Fruit fly (Drosophila melanogaster): ENCODE results near the gene CG13856.

Gene CG13856

DNA sequence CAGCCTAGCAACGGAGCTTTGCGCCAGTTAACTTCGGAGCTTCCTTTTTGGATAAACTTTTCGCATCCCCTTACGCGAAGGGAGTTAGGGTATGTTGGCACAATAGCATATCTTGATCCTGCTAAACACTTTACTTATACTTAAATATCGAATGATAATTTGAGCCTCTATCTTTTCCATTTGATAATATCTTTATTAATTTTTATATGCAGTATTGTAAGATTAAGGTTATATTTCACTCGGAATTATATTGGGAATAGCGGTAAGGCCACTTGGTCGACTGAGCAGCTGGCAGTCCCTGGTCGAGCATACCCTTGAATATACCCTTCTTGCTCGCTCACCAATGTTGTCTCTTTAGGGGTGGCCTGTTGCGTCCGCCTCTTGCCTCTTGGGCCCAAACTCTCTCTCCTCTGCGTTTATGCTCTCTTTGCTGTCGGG is 33.7 kb upstream of the CG13856 start (continued):
- TF ChIP-seq CG8290 (GFP tag; optimal IDR thresholded peaks at IDR 0.05) (no peak), CG8290 (tag; optimal IDR thresholded peaks at IDR 0.05) (no peak), CG17802 (tag; optimal IDR thresholded peaks at IDR 0.05) (no peak), CG10366 (GFP tag; IDR thresholded peaks at IDR 0.05) (peak; percentile 76), CG10654 (GFP tag; optimal IDR thresholded peaks at IDR 0.05) (peak; percentile 42), wdn (GFP tag; IDR thresholded peaks at IDR 0.05) (peak; percentile 72), sens (GFP tag) (peak; percentile 95), gro (GFP tag; optimal IDR thresholded peaks at IDR 0.05) (no peak), CrebB (tag; optimal IDR thresholded peaks at IDR 0.05) (no peak), CG15514 (GFP tag; optimal IDR thresholded peaks at IDR 0.05) (peak; percentile 48), CG3838 (GFP tag; optimal IDR thresholded peaks at IDR 0.05) (no peak), Lhr (GFP tag; optimal IDR thresholded peaks at IDR 0.05) (no peak), CG2199 (GFP tag; IDR thresholded peaks at IDR 0.05) (no peak), sr (GFP tag; IDR thresholded peaks at IDR 0.05) (no peak), CG13287 (GFP tag; IDR thresholded peaks at IDR 0.05; ENCODE audit: partially characterized antibody) (no peak), MTF-1 (GFP tag; optimal IDR thresholded peaks at IDR 0.05; ENCODE audit: borderline replicate concordance) (no peak), dan (GFP tag; IDR thresholded peaks at IDR 0.05) (no peak), so (GFP tag; IDR thresholded peaks at IDR 0.05) (peak; percentile 77; the same call in 2 of the 3 replicates), fd3F (GFP tag; optimal IDR thresholded peaks at IDR 0.05) (peak; percentile 12), peb (GFP tag; IDR thresholded peaks at IDR 0.05) (0 out of 2 replicates have a peak, but pooled peaks have one; percentile 39), Jarid2 (GFP tag; optimal IDR thresholded peaks at IDR 0.05) (peak; percentile 37), ewg (GFP tag; optimal IDR thresholded peaks at IDR 0.05) (no peak), Fer3 (tag; optimal IDR thresholded peaks at IDR 0.05) (peak; percentile 55), schlank (tag; optimal IDR thresholded peaks at IDR 0.05) (peak; percentile 23), rib (GFP tag; IDR thresholded peaks at IDR 0.05) (no peak), CG15269 (tag; optimal IDR thresholded peaks at IDR 0.05) (peak; percentile 66), CG12219 (GFP tag; optimal IDR thresholded peaks at IDR 0.05) (no peak), CG30431 (GFP tag; optimal IDR thresholded peaks at IDR 0.05) (no peak), Ravus (GFP tag; IDR thresholded peaks at IDR 0.05) (peak; percentile 72), insv (GFP tag; optimal IDR thresholded peaks at IDR 0.05) (peak in 1 of 2 experiments; percentile 16), CG14050 (GFP tag; IDR thresholded peaks at IDR 0.05) (peak; percentile 78), yki (optimal IDR thresholded peaks at IDR 0.05) (peak; percentile 4), CG1233 (GFP tag; optimal IDR thresholded peaks at IDR 0.05) (no peak), Optix (GFP tag; IDR thresholded peaks at IDR 0.05) (peak; percentile 63; the same call in 1 of the 3 replicates), hb (GFP tag; IDR thresholded peaks at IDR 0.05; ENCODE audit: partially characterized antibody) (no peak), CG12299 (tag; optimal IDR thresholded peaks at IDR 0.05) (peak; percentile 31), Fer2 (tag; optimal IDR thresholded peaks at IDR 0.05) (peak; percentile 45), Deaf1 (tag; optimal IDR thresholded peaks at IDR 0.05) (peak; percentile 54), PHDP (tag; optimal IDR thresholded peaks at IDR 0.05) (peak; percentile 59), CG10565 (GFP tag; optimal IDR thresholded peaks at IDR 0.05) (no peak), CG10147 (GFP tag; optimal IDR thresholded peaks at IDR 0.05) (no peak), CG3065 (GFP tag; optimal IDR thresholded peaks at IDR 0.05) (no peak), crc (GFP tag; optimal IDR thresholded peaks at IDR 0.05) (peak; percentile 46), CG8944 (GFP tag; optimal IDR thresholded peaks at IDR 0.05) (no peak), lov (optimal IDR thresholded peaks at IDR 0.05) (no peak), lov (GFP tag; IDR thresholded peaks at IDR 0.05) (no peak), dysf (GFP tag; IDR thresholded peaks at IDR 0.05) (peak; percentile 82), CG13123 (GFP tag; optimal IDR thresholded peaks at IDR 0.05) (no peak), CG11093 (GFP tag; IDR thresholded peaks at IDR 0.05) (peak; percentile 55; the same call in 1 of the 3 replicates), dati (GFP tag; IDR thresholded peaks at IDR 0.05) (no peak), hbn (GFP tag; IDR thresholded peaks at IDR 0.05; ENCODE audit: partially characterized antibody) (no peak), Myb (GFP tag; optimal IDR thresholded peaks at IDR 0.05) (no peak)
